Worm (Caenorhabditis elegans) whole organism, late embryonic: ENCODE data around the gene Y54G11A.19.
A peak's percentile ranks its signal among the peaks of the same experiment; 100 is the strongest.

Source experiments
- C08G9.2 ChIP-seq: sonication (generic microtip); optimal IDR thresholded peaks from 2 replicates; lab custom pipeline; 2016; ENCODE audit warnings: mild to moderate bottlenecking, missing genetic modification characterization, moderate library complexity, missing compliant biosample characterization
- F13H6.1 ChIP-seq: sonication (generic microtip); optimal IDR thresholded peaks from 2 replicates; lab custom pipeline; 2016; ENCODE audit warnings: missing genetic modification characterization, missing compliant biosample characterization
- K02D7.2 ChIP-seq: sonication (generic microtip); optimal IDR thresholded peaks from 2 replicates; lab custom pipeline; 2017; ENCODE audit warnings: mild to moderate bottlenecking, missing genetic modification characterization, missing compliant biosample characterization
- K09A11.1 ChIP-seq: sonication (generic microtip); optimal IDR thresholded peaks from 2 replicates; lab custom pipeline; 2017; ENCODE audit warnings: antibody characterized with exemption, mild to moderate bottlenecking, missing genetic modification characterization, missing compliant biosample characterization; ENCODE audit not compliant: insufficient read depth
- Y22D7AL.16 ChIP-seq: sonication (generic microtip); optimal IDR thresholded peaks from 2 replicates; lab custom pipeline; 2016; ENCODE audit warnings: missing genetic modification characterization, missing compliant biosample characterization
- ahr-1 ChIP-seq: sonication (generic microtip); optimal IDR thresholded peaks from 2 replicates; lab custom pipeline; 2016; ENCODE audit warnings: missing genetic modification characterization, missing compliant biosample characterization
- ceh-14 ChIP-seq: sonication (generic microtip); optimal IDR thresholded peaks from 2 replicates; lab custom pipeline; 2016; ENCODE audit warnings: missing genotype, missing genetic modification characterization, missing compliant biosample characterization
- ceh-18 ChIP-seq: sonication (generic microtip); optimal IDR thresholded peaks from 2 replicates; lab custom pipeline; 2016; ENCODE audit warnings: missing genetic modification characterization, missing compliant biosample characterization
- ceh-19 ChIP-seq: fragments of 200-800 bp; sonication (Bioruptor generic); optimal IDR thresholded peaks from 2 replicates; lab custom pipeline; 2018; ENCODE audit warnings: mild to moderate bottlenecking, missing genetic modification characterization, missing compliant biosample characterization
- ceh-22 ChIP-seq: sonication (generic microtip); optimal IDR thresholded peaks from 2 replicates; lab custom pipeline; 2017; ENCODE audit warnings: missing biosample characterization, missing genetic modification characterization
- ceh-24 ChIP-seq: sonication (generic microtip); optimal IDR thresholded peaks from 2 replicates; lab custom pipeline; 2016; ENCODE audit warnings: mild to moderate bottlenecking, missing genetic modification characterization, missing compliant biosample characterization
- ceh-30 ChIP-seq: fragments of 150-350 bp; optimal IDR thresholded peaks from 2 replicates; lab custom pipeline; 2014; ENCODE audit warnings: missing biosample characterization, missing genetic modification characterization
- ceh-31 ChIP-seq: sonication (generic microtip); optimal IDR thresholded peaks from 2 replicates; lab custom pipeline; 2016; ENCODE audit warnings: missing genetic modification characterization, missing compliant biosample characterization
- ceh-34 ChIP-seq: sonication (generic microtip); optimal IDR thresholded peaks from 2 replicates; lab custom pipeline; 2016; ENCODE audit warnings: mild to moderate bottlenecking, missing genetic modification characterization, missing compliant biosample characterization
- ceh-45 ChIP-seq: fragments of 200-800 bp; sonication (Bioruptor generic); IDR thresholded peaks from 2 replicates; pipeline ENCODE4 v1.3.6; 2022; ENCODE audit warnings: missing genetic modification reagents, missing genetic modification characterization, missing compliant biosample characterization
- ceh-48 ChIP-seq: sonication (generic microtip); optimal IDR thresholded peaks from 2 replicates; lab custom pipeline; 2016; ENCODE audit warnings: missing genetic modification characterization, inconsistent platforms, missing compliant biosample characterization
- ceh-6 ChIP-seq: fragments of 200-800 bp; sonication (Bioruptor generic); optimal IDR thresholded peaks from 2 replicates; lab custom pipeline; 2018; ENCODE audit warnings: mild to moderate bottlenecking, missing genetic modification characterization, missing compliant biosample characterization
- che-1 ChIP-seq: sonication (generic microtip); optimal IDR thresholded peaks from 2 replicates; lab custom pipeline; 2016; ENCODE audit warnings: mild to moderate bottlenecking, missing genetic modification characterization, missing compliant biosample characterization
- dmd-4 ChIP-seq: sonication (generic microtip); optimal IDR thresholded peaks from 2 replicates; lab custom pipeline; 2016; ENCODE audit warnings: borderline replicate concordance, missing genetic modification characterization, missing compliant biosample characterization
- ets-4 ChIP-seq: sonication (generic microtip); optimal IDR thresholded peaks from 2 replicates; lab custom pipeline; 2016; ENCODE audit warnings: missing genetic modification characterization, missing compliant biosample characterization
- eyg-1 ChIP-seq: sonication (generic microtip); optimal IDR thresholded peaks from 2 replicates; lab custom pipeline; 2016; ENCODE audit warnings: missing genotype, missing genetic modification characterization, missing compliant biosample characterization
- fkh-10 ChIP-seq: fragments of 150-350 bp; optimal IDR thresholded peaks from 2 replicates; lab custom pipeline; 2014; ENCODE audit warnings: missing biosample characterization, missing genetic modification reagents, missing genetic modification characterization
- fkh-6 ChIP-seq: sonication (generic microtip); optimal IDR thresholded peaks from 2 replicates; lab custom pipeline; 2016; ENCODE audit warnings: missing genetic modification characterization, missing compliant biosample characterization
- gmeb-2 ChIP-seq: sonication (generic microtip); optimal IDR thresholded peaks from 2 replicates; lab custom pipeline; 2016; ENCODE audit warnings: missing genetic modification characterization, inconsistent platforms, missing compliant biosample characterization
- hlh-13 ChIP-seq: fragments of 200-800 bp; sonication (Bioruptor generic); optimal IDR thresholded peaks from 2 replicates; lab custom pipeline; 2018; ENCODE audit warnings: mild to moderate bottlenecking, missing genetic modification characterization, missing compliant biosample characterization
- hlh-15 ChIP-seq: sonication (generic microtip); optimal IDR thresholded peaks from 2 replicates; lab custom pipeline; 2016; ENCODE audit warnings: missing genetic modification characterization, missing compliant biosample characterization
- hlh-30 ChIP-seq: sonication (generic microtip); optimal IDR thresholded peaks from 2 replicates; lab custom pipeline; 2017; ENCODE audit warnings: antibody characterized with exemption, missing genetic modification characterization, missing compliant biosample characterization; ENCODE audit not compliant: insufficient read depth
- hlh-6 ChIP-seq: sonication (generic microtip); optimal IDR thresholded peaks from 2 replicates; lab custom pipeline; 2016; ENCODE audit warnings: missing genotype, missing genetic modification characterization, missing compliant biosample characterization
- hlh-8 ChIP-seq: sonication (generic microtip); optimal IDR thresholded peaks from 2 replicates; lab custom pipeline; 2016; ENCODE audit warnings: missing genotype, missing genetic modification characterization, missing compliant biosample characterization
- lim-6 ChIP-seq: sonication (generic microtip); optimal IDR thresholded peaks from 2 replicates; lab custom pipeline; 2016; ENCODE audit warnings: missing genetic modification characterization, missing compliant biosample characterization
- madf-2 ChIP-seq: sonication (generic microtip); optimal IDR thresholded peaks from 2 replicates; lab custom pipeline; 2017; ENCODE audit warnings: missing genetic modification characterization, missing compliant biosample characterization
- mec-3 ChIP-seq: sonication (generic microtip); optimal IDR thresholded peaks from 2 replicates; lab custom pipeline; 2016; ENCODE audit warnings: borderline replicate concordance, missing genetic modification characterization, missing compliant biosample characterization
- nfya-1 ChIP-seq: sonication (generic microtip); optimal IDR thresholded peaks from 2 replicates; lab custom pipeline; 2017; ENCODE audit warnings: missing genetic modification characterization, mild to moderate bottlenecking, missing compliant biosample characterization, antibody characterized with exemption, moderate library complexity
- npax-4 ChIP-seq: sonication (generic microtip); optimal IDR thresholded peaks from 2 replicates; lab custom pipeline; 2016; ENCODE audit warnings: missing genetic modification characterization, missing compliant biosample characterization
- pag-3 ChIP-seq: sonication (generic microtip); optimal IDR thresholded peaks from 2 replicates; lab custom pipeline; 2016; ENCODE audit warnings: missing compliant biosample characterization, missing genetic modification characterization, borderline replicate concordance
- pha-2 ChIP-seq: sonication (generic microtip); optimal IDR thresholded peaks from 2 replicates; lab custom pipeline; 2017; ENCODE audit warnings: mild to moderate bottlenecking, missing genetic modification characterization, missing compliant biosample characterization
- pha-4 ChIP-seq: fragments of 150-350 bp; optimal IDR thresholded peaks from 2 replicates; lab custom pipeline; 2018; ENCODE audit warnings: missing biosample characterization, missing genetic modification reagents, missing genetic modification characterization
- pqm-1 ChIP-seq: sonication (generic microtip); optimal IDR thresholded peaks from 2 replicates; lab custom pipeline; 2016; ENCODE audit warnings: missing genetic modification characterization, missing compliant biosample characterization
- pros-1 ChIP-seq: fragments of 150-350 bp; optimal IDR thresholded peaks from 2 replicates; lab custom pipeline; 2014; ENCODE audit warnings: missing biosample characterization, missing genetic modification reagents, missing genetic modification characterization
- ref-2 ChIP-seq: sonication (generic microtip); optimal IDR thresholded peaks from 2 replicates; lab custom pipeline; 2016; ENCODE audit warnings: missing genetic modification characterization, missing compliant biosample characterization
- sdc-2 ChIP-seq: sonication (generic microtip); optimal IDR thresholded peaks from 2 replicates; lab custom pipeline; 2016; ENCODE audit warnings: missing genotype, missing genetic modification characterization, missing compliant biosample characterization
- sox-2 ChIP-seq: fragments of 200-800 bp; sonication (Bioruptor generic); IDR thresholded peaks from 2 replicates; pipeline ENCODE4 v1.3.6; 2022; ENCODE audit warnings: missing genetic modification reagents, missing genetic modification characterization, missing compliant biosample characterization
- sox-4 ChIP-seq: sonication (generic microtip); optimal IDR thresholded peaks from 2 replicates; lab custom pipeline; 2017; ENCODE audit warnings: mild to moderate bottlenecking, missing genetic modification characterization, inconsistent platforms, missing compliant biosample characterization
- tbx-2 ChIP-seq: sonication (generic microtip); optimal IDR thresholded peaks from 2 replicates; lab custom pipeline; 2016; ENCODE audit warnings: missing genetic modification characterization, missing compliant biosample characterization
- unc-42 ChIP-seq: sonication (generic microtip); optimal IDR thresholded peaks from 2 replicates; lab custom pipeline; 2016; ENCODE audit warnings: missing genotype, missing genetic modification characterization, missing compliant biosample characterization
- unc-55 ChIP-seq: sonication (generic microtip); optimal IDR thresholded peaks from 2 replicates; lab custom pipeline; 2017; ENCODE audit warnings: missing biosample characterization, missing genetic modification reagents, missing genetic modification characterization
- unc-86 ChIP-seq: sonication (generic microtip); optimal IDR thresholded peaks from 2 replicates; lab custom pipeline; 2016; ENCODE audit warnings: missing genetic modification characterization, missing compliant biosample characterization
- zip-5 ChIP-seq: sonication (generic microtip); optimal IDR thresholded peaks from 2 replicates; lab custom pipeline; 2016; ENCODE audit warnings: missing genetic modification characterization, missing compliant biosample characterization
- ztf-16 ChIP-seq: sonication (generic microtip); optimal IDR thresholded peaks from 2 replicates; lab custom pipeline; 2017; ENCODE audit warnings: missing genetic modification characterization, missing compliant biosample characterization

Gene Y54G11A.19

ce11 chrII:14250147-14250965 lies 6.3 kb downstream of the Y54G11A.19 start, which contains the start of gene hmg-1.1 (continued):
- TF ChIP-seq unc-55 (GFP tag; lab: Kevin White, UChicago) (peak; percentile 76), gmeb-2 (tag; lab: Kevin White, UChicago) (no peak), unc-86 (no peak), ceh-18 (tag; lab: Kevin White, UChicago) (peak; percentile 95), tbx-2 (tag; lab: Kevin White, UChicago) (peak; percentile 88), ceh-6 (peak; percentile 64), ceh-22 (peak; percentile 74), ets-4 (tag; lab: Kevin White, UChicago) (peak; percentile 58), K09A11.1 (tag; lab: Kevin White, UChicago) (no peak), ceh-31 (tag; lab: Kevin White, UChicago) (peak; percentile 87), pha-2 (tag; lab: Kevin White, UChicago) (peak; percentile 39), hlh-8 (tag; lab: Kevin White, UChicago) (peak; percentile 19), sox-2 (no peak), C08G9.2 (tag; lab: Kevin White, UChicago) (no peak), ceh-30 (tag; lab: Kevin White, UChicago) (no peak), sox-4 (tag; lab: Kevin White, UChicago) (peak; percentile 26), ref-2 (tag; lab: Kevin White, UChicago) (peak; percentile 84), F13H6.1 (tag; lab: Kevin White, UChicago) (peak; percentile 72), che-1 (tag; lab: Kevin White, UChicago) (peak; percentile 54), lim-6 (tag; lab: Kevin White, UChicago) (no peak), pqm-1 (tag; lab: Kevin White, UChicago) (no peak), ceh-45 (GFP tag; lab: Robert Waterston, UW) (no peak), ztf-16 (peak; percentile 5), hlh-30 (tag; lab: Kevin White, UChicago) (peak; percentile 57), ceh-34 (tag; lab: Kevin White, UChicago) (peak; percentile 89), fkh-10 (GFP tag; lab: Kevin White, UChicago) (no peak), zip-5 (tag; lab: Kevin White, UChicago) (no peak), ceh-14 (tag; lab: Kevin White, UChicago) (peak; percentile 82), eyg-1 (tag; lab: Kevin White, UChicago) (no peak), sdc-2 (tag; lab: Kevin White, UChicago) (peak; percentile 47), ceh-48 (tag; lab: Kevin White, UChicago) (no peak), hlh-15 (no peak), Y22D7AL.16 (no peak), mec-3 (peak; percentile 15), madf-2 (peak; percentile 100), dmd-4 (tag; lab: Kevin White, UChicago) (peak; percentile 53), pros-1 (tag; lab: Kevin White, UChicago) (peak; percentile 74)

- TF ChIP-seq ceh-14 (tag; lab: Kevin White, UChicago) (no peak), unc-42 (tag; lab: Kevin White, UChicago) (peak; percentile 40), fkh-6 (no peak), ceh-48 (tag; lab: Kevin White, UChicago) (peak; percentile 68), hlh-6 (tag; lab: Kevin White, UChicago) (peak; percentile 19), ahr-1 (no peak), ceh-24 (tag; lab: Kevin White, UChicago) (no peak), unc-86 (no peak), sox-4 (tag; lab: Kevin White, UChicago) (no peak), dmd-4 (tag; lab: Kevin White, UChicago) (peak; percentile 28), pros-1 (tag; lab: Kevin White, UChicago) (no peak), che-1 (tag; lab: Kevin White, UChicago) (no peak), unc-55 (GFP tag; lab: Kevin White, UChicago) (no peak), ceh-18 (tag; lab: Kevin White, UChicago) (no peak), ceh-19 (GFP tag; lab: Kevin White, UChicago) (peak; percentile 33), tbx-2 (tag; lab: Kevin White, UChicago) (peak; percentile 67), pqm-1 (tag; lab: Kevin White, UChicago) (no peak), nfya-1 (tag; lab: Kevin White, UChicago) (peak; percentile 76), hlh-13 (GFP tag; lab: Kevin White, UChicago) (no peak), pha-4 (no peak), npax-4 (tag; lab: Kevin White, UChicago) (no peak), hlh-30 (tag; lab: Kevin White, UChicago) (peak; percentile 66), pag-3 (tag; lab: Kevin White, UChicago) (no peak), gmeb-2 (tag; lab: Kevin White, UChicago) (no peak), K02D7.2 (tag; lab: Kevin White, UChicago) (no peak), sdc-2 (tag; lab: Kevin White, UChicago) (peak; percentile 30)
These were observed 7.2 kb downstream of the Y54G11A.19 start for ce11 chrII:14249489-14249888.
